Worm (Caenorhabditis elegans): ENCODE measurements around the gene tab-1.

The tab-1 gene

ce11 chrII:6803024-6803423 is at the start of gene tab-1:
TSS of gene tab-1 (plus strand) at chrII:6803324.
- no peak for TF ChIP-seq npax-4 (tag; optimal IDR thresholded peaks at IDR 0.05)
- TF ChIP-seq F13H6.1 (tag; optimal IDR thresholded peaks at IDR 0.05): no peak
- TF ChIP-seq ref-2 (tag; optimal IDR thresholded peaks at IDR 0.05): no peak
- no peak for TF ChIP-seq unc-86 (tag; optimal IDR thresholded peaks at IDR 0.05)
- TF ChIP-seq T23F11.4 (GFP tag; optimal IDR thresholded peaks at IDR 0.05): no peak
- no peak for TF ChIP-seq ceh-48 (tag; optimal IDR thresholded peaks at IDR 0.05)
- no peak for TF ChIP-seq ceh-31 (tag; optimal IDR thresholded peaks at IDR 0.05)
- TF ChIP-seq hlh-15 (tag; optimal IDR thresholded peaks at IDR 0.05): no peak
- TF ChIP-seq elt-4 (tag; optimal IDR thresholded peaks at IDR 0.05): no peak
- TF ChIP-seq fkh-10 (GFP tag; optimal IDR thresholded peaks at IDR 0.05): no peak
- TF ChIP-seq K09A11.1 (tag; optimal IDR thresholded peaks at IDR 0.05; ENCODE audit: insufficient read depth): no peak
- TF ChIP-seq ahr-1 (tag; optimal IDR thresholded peaks at IDR 0.05): no peak

ce11 chrII:6754671-6755224 is 48.4 kb upstream of the tab-1 start, which contains the start of the genes srx-95 and fis-1:
TSS of gene srx-95 (minus strand) at chrII:6754771.
TSS of gene fis-1 (plus strand) at chrII:6755174.
- no peak for TF ChIP-seq ceh-34 (tag; optimal IDR thresholded peaks at IDR 0.05)
- TF ChIP-seq dve-1 (tag; optimal IDR thresholded peaks at IDR 0.05): no peak
- TF ChIP-seq ceh-19 (GFP tag; optimal IDR thresholded peaks at IDR 0.05): no peak
- no peak for TF ChIP-seq sox-4 (tag; optimal IDR thresholded peaks at IDR 0.05)

ce11 chrII:6756232-6756631 is 46.9 kb upstream of the tab-1 start, which contains the start of gene F41G3.3:
TSS of gene F41G3.3 (plus strand) at chrII:6756532.
- TF ChIP-seq ahr-1 (tag; optimal IDR thresholded peaks at IDR 0.05) (no peak), npax-4 (tag; optimal IDR thresholded peaks at IDR 0.05) (no peak), odd-2 (tag; optimal IDR thresholded peaks at IDR 0.05) (no peak), unc-42 (tag; optimal IDR thresholded peaks at IDR 0.05) (no peak), F13H6.1 (tag; optimal IDR thresholded peaks at IDR 0.05) (no peak), hlh-15 (tag; optimal IDR thresholded peaks at IDR 0.05) (no peak), ceh-48 (tag; optimal IDR thresholded peaks at IDR 0.05) (no peak)

ce11 chrII:6764734-6765133 is 38.4 kb upstream of the tab-1 start, which contains the start of gene nlp-50:
TSS of gene nlp-50 (plus strand) at chrII:6765034.
- no peak for TF ChIP-seq pat-9 (tag; optimal IDR thresholded peaks at IDR 0.05)
- no peak for TF ChIP-seq ref-2 (tag; optimal IDR thresholded peaks at IDR 0.05)
- no peak for TF ChIP-seq elt-4 (tag; optimal IDR thresholded peaks at IDR 0.05)
- TF ChIP-seq pqm-1 (tag; optimal IDR thresholded peaks at IDR 0.05): no peak
- TF ChIP-seq ets-4 (tag; optimal IDR thresholded peaks at IDR 0.05): no peak
- no peak for TF ChIP-seq hlh-6 (tag; optimal IDR thresholded peaks at IDR 0.05)
- TF ChIP-seq ceh-48 (tag; optimal IDR thresholded peaks at IDR 0.05): no peak
- no peak for TF ChIP-seq ama-1 (optimal IDR thresholded peaks at IDR 0.05)
- TF ChIP-seq odd-2 (tag; optimal IDR thresholded peaks at IDR 0.05): no peak
- no peak for TF ChIP-seq sox-4 (tag; optimal IDR thresholded peaks at IDR 0.05)
- no peak for TF ChIP-seq ceh-14 (tag; optimal IDR thresholded peaks at IDR 0.05)
- TF ChIP-seq unc-55 (GFP tag; optimal IDR thresholded peaks at IDR 0.05): no peak
- no peak for TF ChIP-seq dmd-4 (tag; optimal IDR thresholded peaks at IDR 0.05; ENCODE audit: borderline replicate concordance)
- no peak for TF ChIP-seq gmeb-2 (tag; optimal IDR thresholded peaks at IDR 0.05)
- no peak for TF ChIP-seq ahr-1 (tag; optimal IDR thresholded peaks at IDR 0.05)
- TF ChIP-seq eyg-1 (tag; optimal IDR thresholded peaks at IDR 0.05): no peak
- no peak for TF ChIP-seq npax-4 (tag; optimal IDR thresholded peaks at IDR 0.05)
- TF ChIP-seq lim-6 (tag; optimal IDR thresholded peaks at IDR 0.05): no peak

ce11 chrII:6768014-6768413 is 35.1 kb upstream of the tab-1 start, which contains the start of gene F41G3.18:
TSS of gene F41G3.18 (plus strand) at chrII:6768314.
- no peak for TF ChIP-seq tbx-7 (tag; optimal IDR thresholded peaks at IDR 0.05)
- no peak for TF ChIP-seq sdc-2 (tag; optimal IDR thresholded peaks at IDR 0.05)
- TF ChIP-seq pax-1 (tag; optimal IDR thresholded peaks at IDR 0.05): no peak
- TF ChIP-seq nhr-11 (tag; optimal IDR thresholded peaks at IDR 0.05): no peak
- no peak for TF ChIP-seq K09A11.1 (tag; optimal IDR thresholded peaks at IDR 0.05; ENCODE audit: insufficient read depth)
- no peak for TF ChIP-seq gmeb-2 (tag; optimal IDR thresholded peaks at IDR 0.05)
- TF ChIP-seq ahr-1 (tag; optimal IDR thresholded peaks at IDR 0.05): no peak
- no peak for TF ChIP-seq eyg-1 (tag; optimal IDR thresholded peaks at IDR 0.05)
- no peak for TF ChIP-seq F13H6.1 (tag; optimal IDR thresholded peaks at IDR 0.05)
- TF ChIP-seq mec-3 (tag; optimal IDR thresholded peaks at IDR 0.05; ENCODE audit: borderline replicate concordance): no peak
- TF ChIP-seq ceh-48 (tag; optimal IDR thresholded peaks at IDR 0.05): no peak
- TF ChIP-seq ceh-24 (tag; optimal IDR thresholded peaks at IDR 0.05): no peak
- no peak for TF ChIP-seq hlh-8 (tag; optimal IDR thresholded peaks at IDR 0.05)
- TF ChIP-seq rnt-1 (tag; optimal IDR thresholded peaks at IDR 0.05): no peak
- TF ChIP-seq ama-1 (optimal IDR thresholded peaks at IDR 0.05): no peak

All from whole organism, late embryonic.